Fruit fly (Drosophila melanogaster): Measurements from ENCODE around the gene CG17806.

Gene CG17806

DNA sequence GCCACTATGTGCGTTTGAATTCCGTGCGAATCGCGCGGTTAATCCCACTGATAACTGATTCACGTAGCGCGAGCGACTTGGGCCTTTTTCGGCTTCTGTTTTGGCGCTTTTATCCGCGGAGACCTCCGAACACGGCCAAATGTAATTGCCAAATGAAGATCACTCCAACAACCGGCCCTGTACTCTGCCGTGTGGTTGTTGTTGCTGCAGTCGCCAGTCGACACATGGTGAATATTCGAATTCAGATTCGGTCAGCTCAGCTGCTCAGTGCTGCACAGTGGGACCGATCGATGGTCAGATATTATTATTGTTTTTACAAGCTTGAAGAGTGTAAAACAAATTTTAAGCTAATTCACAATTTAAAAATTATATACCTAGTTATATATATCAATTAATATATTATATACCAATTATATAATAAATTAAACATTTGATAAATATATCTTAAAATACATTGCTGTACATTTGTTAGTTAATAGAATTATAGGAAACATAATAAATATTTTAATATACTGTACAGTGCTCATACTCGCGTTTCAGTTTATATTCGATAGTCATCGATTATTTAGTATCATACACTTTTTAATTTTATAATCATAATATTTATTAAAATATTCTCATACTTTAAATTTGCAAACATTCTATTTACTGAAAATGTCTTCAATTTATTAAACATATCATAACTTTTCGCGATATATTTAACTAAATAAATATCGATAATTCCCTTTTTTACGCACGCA, 8.6 kb downstream of the CG17806 start, which contains the start of gene CG43102 (continued):
- TF ChIP-seq Mad (GFP tag; optimal IDR thresholded peaks at IDR 0.05) = peak; percentile 26
- TF ChIP-seq disco-r (GFP tag; optimal IDR thresholded peaks at IDR 0.05) = no peak
- peak in 1 of 2 experiments; percentile 36 for TF ChIP-seq Eip74EF (GFP tag; optimal IDR thresholded peaks at IDR 0.05)
- TF ChIP-seq CG33213 (GFP tag; optimal IDR thresholded peaks at IDR 0.05) = peak; percentile 49
- peak; percentile 50 for TF ChIP-seq CG1233 (GFP tag; optimal IDR thresholded peaks at IDR 0.05)
- TF ChIP-seq Dfd (GFP tag; optimal IDR thresholded peaks at IDR 0.05) = no peak
- no peak for TF ChIP-seq CG15479 (GFP tag; optimal IDR thresholded peaks at IDR 0.05)
- TF ChIP-seq CG10267 (tag; optimal IDR thresholded peaks at IDR 0.05) = peak; percentile 60
- TF ChIP-seq Tbp (GFP tag; optimal IDR thresholded peaks at IDR 0.05) = no peak
- peak; percentile 72 for TF ChIP-seq az2 (GFP tag; optimal IDR thresholded peaks at IDR 0.05)
- peak; percentile 80 for TF ChIP-seq CG10366 (GFP tag; IDR thresholded peaks at IDR 0.05)
- TF ChIP-seq CG17568 (GFP tag; optimal IDR thresholded peaks at IDR 0.05) = peak; percentile 33
- no peak for TF ChIP-seq corto (GFP tag; optimal IDR thresholded peaks at IDR 0.05)
- peak; percentile 51 for TF ChIP-seq CG34224 (GFP tag; IDR thresholded peaks at IDR 0.05; ENCODE audit: partially characterized antibody)
- peak; percentile 10 for TF ChIP-seq CG9876 (GFP tag; optimal IDR thresholded peaks at IDR 0.05)
- TF ChIP-seq CG9932 (GFP tag; IDR thresholded peaks at IDR 0.05) = peak; percentile 84
- peak; percentile 24 for TF ChIP-seq CG4282 (GFP tag; optimal IDR thresholded peaks at IDR 0.05)
- TF ChIP-seq Poxn (GFP tag; IDR thresholded peaks at IDR 0.05) = no peak
- no peak for TF ChIP-seq GATAe (GFP tag; conservative IDR thresholded peaks at IDR 0.05)
- TF ChIP-seq CG1832 (GFP tag; optimal IDR thresholded peaks at IDR 0.05) = no peak
- peak; percentile 30 for TF ChIP-seq schlank (tag; optimal IDR thresholded peaks at IDR 0.05)
- no peak for TF ChIP-seq insv (GFP tag; optimal IDR thresholded peaks at IDR 0.05)
- TF ChIP-seq Meics (GFP tag; optimal IDR thresholded peaks at IDR 0.05) = peak; percentile 64
- TF ChIP-seq bigmax (GFP tag; optimal IDR thresholded peaks at IDR 0.05) = no peak
- no peak for TF ChIP-seq CkIIα-i1 (GFP tag; IDR thresholded peaks at IDR 0.05)
- TF ChIP-seq nau (GFP tag; optimal IDR thresholded peaks at IDR 0.05) = no peak
- no peak; the same call in none of the 2 replicates for TF ChIP-seq rib (GFP tag; IDR thresholded peaks at IDR 0.05)
- TF ChIP-seq nmo (GFP tag; optimal IDR thresholded peaks at IDR 0.05) = peak; percentile 69
- TF ChIP-seq CG13424 (tag; optimal IDR thresholded peaks at IDR 0.05) = peak; percentile 70
- no peak for TF ChIP-seq fu2 (GFP tag; optimal IDR thresholded peaks at IDR 0.05)
- TF ChIP-seq HLH54F (GFP tag; optimal IDR thresholded peaks at IDR 0.05) = peak; percentile 15
- 0 out of 2 replicates have a peak, but pooled peaks have one; percentile 38 for TF ChIP-seq CG17612 (GFP tag; IDR thresholded peaks at IDR 0.05)
- TF ChIP-seq slp2 (GFP tag; optimal IDR thresholded peaks at IDR 0.05) = no peak
- peak; percentile 17 for TF ChIP-seq org-1 (GFP tag; optimal IDR thresholded peaks at IDR 0.05)
- TF ChIP-seq slbo (GFP tag; IDR thresholded peaks at IDR 0.05) = peak; percentile 73; the same call in 1 of the 2 replicates
- TF ChIP-seq YL-1 (GFP tag; optimal IDR thresholded peaks at IDR 0.05) = no peak
- TF ChIP-seq CG14667 (GFP tag; IDR thresholded peaks at IDR 0.05) = peak; percentile 59
- TF ChIP-seq tgo (GFP tag; IDR thresholded peaks at IDR 0.05) = peak; percentile 75
- TF ChIP-seq CG11247 (GFP tag; IDR thresholded peaks at IDR 0.05) = peak; percentile 76
- no peak for TF ChIP-seq CG11398 (GFP tag; optimal IDR thresholded peaks at IDR 0.05)
- TF ChIP-seq sc (optimal IDR thresholded peaks at IDR 0.05) = no peak
- peak; percentile 2 for TF ChIP-seq sc (GFP tag; optimal IDR thresholded peaks at IDR 0.05)
- peak; percentile 65; the same call in 1 of the 2 replicates for TF ChIP-seq CG11696 (GFP tag; IDR thresholded peaks at IDR 0.05)
- peak; percentile 83 for TF ChIP-seq CG17361 (GFP tag; IDR thresholded peaks at IDR 0.05)
- peak; percentile 73 for TF ChIP-seq row (GFP tag; IDR thresholded peaks at IDR 0.05)
- TF ChIP-seq HLHmδ (GFP tag; optimal IDR thresholded peaks at IDR 0.05) = peak; percentile 13
- no peak; the same call in 2 of the 3 replicates for TF ChIP-seq jigr1 (GFP tag; IDR thresholded peaks at IDR 0.05)
- TF ChIP-seq CG18262 (tag; optimal IDR thresholded peaks at IDR 0.05) = peak; percentile 72
- TF ChIP-seq Mrtf (GFP tag; IDR thresholded peaks at IDR 0.05) = peak; percentile 66; the same call in 2 of the 3 replicates
- TF ChIP-seq Hr78 (GFP tag; optimal IDR thresholded peaks at IDR 0.05) = no peak
